Fruit fly (Drosophila melanogaster) whole organism, embryonic: Measurements from ENCODE around the gene Bro.

Source experiments
- Atf-2 ChIP-seq: fragments of 200-800 bp; sonication (Bioruptor generic); optimal IDR thresholded peaks from 2 replicates; lab custom pipeline; 2016; ENCODE audit warnings: missing biosample characterization, missing genetic modification characterization
- Atf6 ChIP-seq: fragments of 200-800 bp; sonication (Bioruptor generic); IDR thresholded peaks from 2 replicates; pipeline ENCODE4 v1.3.6; 2022; ENCODE audit warnings: missing biosample characterization, missing genetic modification characterization
- Bdp1 ChIP-seq: fragments of 200-800 bp; sonication (Bioruptor generic); optimal IDR thresholded peaks from 3 replicates; lab custom pipeline; 2016; ENCODE audit warnings: missing biosample characterization, missing genetic modification characterization
- Bgb ChIP-seq: fragments of 200-800 bp; sonication (Bioruptor generic); IDR thresholded peaks from 2 replicates; pipeline ENCODE4 v1.3.6; 2022; ENCODE audit warnings: missing biosample characterization, missing genetic modification characterization; ENCODE audit not compliant: partially characterized antibody
- Bteb2 ChIP-seq: fragments of 200-800 bp; sonication (Bioruptor generic); optimal IDR thresholded peaks from 2 replicates; lab custom pipeline; 2016; ENCODE audit warnings: missing biosample characterization, missing genetic modification characterization
- CG10979 ChIP-seq: fragments of 200-800 bp; sonication (Bioruptor generic); optimal IDR thresholded peaks from 2 replicates; lab custom pipeline; 2018; ENCODE audit warnings: missing biosample characterization, mild to moderate bottlenecking, missing genetic modification characterization, moderate library complexity
- CG12769 ChIP-seq: fragments of 200-800 bp; sonication (Bioruptor generic); optimal IDR thresholded peaks from 2 replicates; lab custom pipeline; 2019; ENCODE audit warnings: missing biosample characterization, mild to moderate bottlenecking, missing genetic modification characterization, moderate library complexity
- CG14860 ChIP-seq: fragments of 200-800 bp; sonication (Bioruptor generic); IDR thresholded peaks from 3 replicates; pipeline ENCODE4 v1.3.6; 2022; ENCODE audit warnings: missing biosample characterization, missing genetic modification characterization; ENCODE audit not compliant: partially characterized antibody
- CG1603 ChIP-seq: fragments of 200-800 bp; sonication (Bioruptor generic); optimal IDR thresholded peaks from 2 replicates; lab custom pipeline; 2019; ENCODE audit warnings: missing biosample characterization, mild to moderate bottlenecking, missing genetic modification characterization, moderate library complexity
- CG30431 ChIP-seq: fragments of 200-800 bp; sonication (Bioruptor generic); optimal IDR thresholded peaks from 2 replicates; lab custom pipeline; 2017; ENCODE audit warnings: missing biosample characterization, missing genetic modification characterization
- CG4854 ChIP-seq: fragments of 200-800 bp; sonication (Bioruptor generic); optimal IDR thresholded peaks from 2 replicates; lab custom pipeline; 2016; ENCODE audit warnings: missing biosample characterization, missing genetic modification characterization, inconsistent platforms
- CG5245 ChIP-seq: fragments of 200-800 bp; sonication (Bioruptor generic); optimal IDR thresholded peaks from 3 replicates; lab custom pipeline; 2016; ENCODE audit warnings: missing biosample characterization, missing genetic modification characterization
- CG7357 ChIP-seq: fragments of 200-800 bp; sonication (Bioruptor generic); IDR thresholded peaks from 3 replicates; pipeline ENCODE4 v1.3.6; 2022; ENCODE audit warnings: missing biosample characterization, missing genetic modification characterization
- CG8281 ChIP-seq: fragments of 200-800 bp; sonication (Bioruptor generic); optimal IDR thresholded peaks from 2 replicates; lab custom pipeline; 2018; ENCODE audit warnings: missing biosample characterization, mild to moderate bottlenecking, missing genetic modification characterization, moderate library complexity
- CG8944 ChIP-seq: fragments of 200-800 bp; sonication (Bioruptor generic); optimal IDR thresholded peaks from 3 replicates; lab custom pipeline; 2016; ENCODE audit warnings: missing biosample characterization, missing genetic modification characterization
- CG9437 ChIP-seq: fragments of 200-800 bp; sonication (Bioruptor generic); optimal IDR thresholded peaks from 2 replicates; lab custom pipeline; 2018; ENCODE audit warnings: missing biosample characterization, mild to moderate bottlenecking, missing genetic modification characterization
- CkIIα-i1 ChIP-seq: fragments of 200-800 bp; sonication (Bioruptor generic); IDR thresholded peaks from 2 replicates; pipeline ENCODE4 v1.3.6; 2022; ENCODE audit warnings: missing biosample characterization, missing genetic modification characterization
- Dll ChIP-seq: fragments of 200-800 bp; sonication (Bioruptor generic); IDR thresholded peaks from 4 replicates; pipeline ENCODE4 v1.3.6; 2022; ENCODE audit warnings: missing biosample characterization, missing genetic modification characterization; ENCODE audit not compliant: partially characterized antibody
- Dref ChIP-seq: fragments of 200-800 bp; sonication (Bioruptor generic); IDR thresholded peaks from 2 replicates; pipeline ENCODE4 v1.3.6; 2022; ENCODE audit warnings: missing biosample characterization, missing genetic modification characterization
- E2f2 ChIP-seq: fragments of 200-800 bp; sonication (Bioruptor generic); IDR thresholded peaks from 2 replicates; pipeline ENCODE4 v1.3.6; 2022; ENCODE audit warnings: missing biosample characterization, missing genetic modification characterization
- H2.0 ChIP-seq: fragments of 200-800 bp; sonication (Bioruptor generic); IDR thresholded peaks from 2 replicates; pipeline ENCODE4 v1.3.6; 2022; ENCODE audit warnings: missing biosample characterization, missing genetic modification characterization
- HHEX ChIP-seq: fragments of 200-800 bp; sonication (Bioruptor generic); optimal IDR thresholded peaks from 3 replicates; lab custom pipeline; 2017; ENCODE audit warnings: missing biosample characterization, mild to moderate bottlenecking, missing genetic modification characterization, missing genetic modification reagents
- Hr78 ChIP-seq, 2 experiments: fragments of 200-800 bp in 1 of 2; fragments of >200 bp in 1 of 2; sonication (Bioruptor generic) in 1 of 2; optimal IDR thresholded peaks; 2 replicates each; lab custom pipeline; 2017 to 2019; ENCODE audit warnings: missing biosample characterization in 2 of 2, missing genetic modification characterization in 2 of 2, mild to moderate bottlenecking in 1 of 2, moderate library complexity in 1 of 2
- MESR4 ChIP-seq: fragments of 200-800 bp; sonication (Bioruptor generic); optimal IDR thresholded peaks from 2 replicates; lab custom pipeline; 2018; ENCODE audit warnings: missing biosample characterization, mild to moderate bottlenecking, missing genetic modification characterization, moderate library complexity
- Rfx ChIP-seq: fragments of 200-800 bp; sonication (Bioruptor generic); IDR thresholded peaks from 2 replicates; pipeline ENCODE4 v1.3.6; 2022; ENCODE audit warnings: missing biosample characterization, missing genetic modification characterization
- Vsx1 ChIP-seq: fragments of 200-800 bp; sonication (Bioruptor generic); optimal IDR thresholded peaks from 2 replicates; lab custom pipeline; 2017; ENCODE audit warnings: missing biosample characterization, mild to moderate bottlenecking, missing genetic modification characterization, missing genetic modification reagents
- Xbp1 ChIP-seq: fragments of 200-800 bp; sonication (Bioruptor generic); optimal IDR thresholded peaks from 3 replicates; lab custom pipeline; 2016; ENCODE audit warnings: missing biosample characterization, mild to moderate bottlenecking, missing genetic modification characterization
- ara ChIP-seq: fragments of 200-800 bp; sonication (Bioruptor generic); IDR thresholded peaks from 2 replicates; pipeline ENCODE4 v1.3.6; 2022; ENCODE audit warnings: missing biosample characterization, missing genetic modification characterization
- az2 ChIP-seq: fragments of 200-800 bp; sonication (Bioruptor generic); optimal IDR thresholded peaks from 3 replicates; lab custom pipeline; 2016; ENCODE audit warnings: missing biosample characterization, missing genetic modification characterization
- croc ChIP-seq: fragments of 200-800 bp; sonication (Bioruptor generic); conservative IDR thresholded peaks from 3 replicates; pipeline ENCODE4 v1.3.6; 2022; ENCODE audit warnings: missing biosample characterization, missing genetic modification characterization
- crol ChIP-seq: fragments of 200-800 bp; sonication (Bioruptor generic); IDR thresholded peaks from 2 replicates; pipeline ENCODE4 v1.3.6; 2022; ENCODE audit warnings: missing biosample characterization, missing genetic modification characterization
- fd102C ChIP-seq: fragments of 200-800 bp; sonication (Bioruptor generic); optimal IDR thresholded peaks from 2 replicates; lab custom pipeline; 2018; ENCODE audit warnings: missing biosample characterization, mild to moderate bottlenecking, missing genetic modification characterization, moderate library complexity
- fd64A ChIP-seq: fragments of 200-800 bp; sonication (Bioruptor generic); optimal IDR thresholded peaks from 3 replicates; lab custom pipeline; 2018; ENCODE audit warnings: missing biosample characterization, mild to moderate bottlenecking, missing genetic modification characterization
- jigr1 ChIP-seq: fragments of 200-800 bp; sonication (Bioruptor generic); IDR thresholded peaks from 3 replicates; pipeline ENCODE4 v1.3.6; 2022; ENCODE audit warnings: missing biosample characterization, missing genetic modification characterization
- mirr ChIP-seq: fragments of 200-800 bp; sonication (Bioruptor generic); optimal IDR thresholded peaks from 3 replicates; lab custom pipeline; 2018; ENCODE audit warnings: missing biosample characterization, mild to moderate bottlenecking, missing genetic modification characterization
- trh ChIP-seq: fragments of 200-800 bp; sonication (Bioruptor generic); optimal IDR thresholded peaks from 2 replicates; lab custom pipeline; 2016; ENCODE audit warnings: missing biosample characterization, missing genetic modification characterization
- vfl ChIP-seq: fragments of 200-800 bp; sonication (Bioruptor generic); optimal IDR thresholded peaks from 2 replicates; lab custom pipeline; 2016; ENCODE audit warnings: missing biosample characterization, missing genetic modification characterization
- zfh1 ChIP-seq: fragments of 200-800 bp; sonication (Bioruptor generic); IDR thresholded peaks from 3 replicates; pipeline ENCODE4 v1.3.6; 2022; ENCODE audit warnings: missing biosample characterization, missing genetic modification characterization

Gene Bro

DNA sequence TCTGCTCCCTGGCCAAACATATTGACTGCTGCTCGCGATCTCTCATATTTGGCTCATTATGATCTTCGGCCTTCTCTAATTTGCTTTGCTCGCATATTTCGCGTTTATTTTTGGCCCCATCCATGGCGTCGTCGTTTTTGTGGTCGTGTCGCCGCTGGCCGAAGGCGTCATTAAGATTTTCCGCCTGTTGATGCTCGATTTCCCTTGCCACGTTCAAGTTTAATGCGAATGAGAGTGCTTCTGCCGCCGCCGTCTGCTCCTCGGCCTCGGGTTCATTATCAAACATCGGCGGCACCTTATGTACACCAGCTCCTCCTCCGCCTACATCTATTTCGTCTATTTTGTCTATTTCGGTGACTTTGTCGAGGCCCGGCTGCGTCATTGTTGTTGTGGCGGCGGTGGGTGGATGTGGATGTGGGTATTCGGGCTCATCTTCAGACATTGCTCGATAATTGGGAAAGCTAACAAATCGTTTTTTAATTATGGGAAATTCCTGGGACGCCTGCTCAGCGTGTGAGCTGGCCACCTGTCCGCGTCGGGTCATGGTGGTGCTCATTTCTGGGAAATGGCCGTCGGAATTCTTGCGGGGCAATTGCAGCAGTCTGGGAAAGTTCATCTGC lies 33.1 kb upstream of the Bro start (continued):
- TF ChIP-seq Xbp1 (no peak), Atf6 (peak; percentile 46; the same call in 1 of the 2 replicates), mirr (GFP tag; lab: Kevin White, UChicago) (no peak), Bteb2 (GFP tag; lab: Kevin White, UChicago) (no peak), jigr1 (GFP tag; lab: Robert Waterston, UW) (no peak), Hr78 (GFP tag; optimal IDR thresholded peaks at IDR 0.05; lab: Kevin White, UChicago) (peak in 1 of 2 experiments; percentile 55), Vsx1 (GFP tag; lab: Kevin White, UChicago) (no peak), MESR4 (no peak), CG30431 (GFP tag; lab: Kevin White, UChicago) (no peak), CG4854 (GFP tag; lab: Kevin White, UChicago) (no peak), fd64A (GFP tag; lab: Kevin White, UChicago) (no peak), vfl (GFP tag; lab: Kevin White, UChicago) (no peak), CG8944 (GFP tag; lab: Kevin White, UChicago) (no peak), CG1603 (tag; lab: Kevin White, UChicago) (no peak), fd102C (GFP tag; lab: Kevin White, UChicago) (no peak), CG7357 (GFP tag; lab: Robert Waterston, UW) (no peak), zfh1 (no peak), CG9437 (GFP tag; lab: Kevin White, UChicago) (no peak), croc (GFP tag; lab: Robert Waterston, UW) (no peak), az2 (GFP tag; lab: Kevin White, UChicago) (no peak), CG12769 (tag; lab: Kevin White, UChicago) (peak; percentile 66), CG5245 (no peak), CG14860 (GFP tag; lab: Robert Waterston, UW) (no peak), CkIIα-i1 (GFP tag; lab: Robert Waterston, UW) (no peak), HHEX (GFP tag; lab: Kevin White, UChicago) (no peak), Bgb (GFP tag; lab: Robert Waterston, UW) (no peak), Rfx (0 out of 2 replicates have a peak, but pooled peaks have one; percentile 4)
- TF ChIP-seq, all 482 proteins: peak for 13

DNA sequence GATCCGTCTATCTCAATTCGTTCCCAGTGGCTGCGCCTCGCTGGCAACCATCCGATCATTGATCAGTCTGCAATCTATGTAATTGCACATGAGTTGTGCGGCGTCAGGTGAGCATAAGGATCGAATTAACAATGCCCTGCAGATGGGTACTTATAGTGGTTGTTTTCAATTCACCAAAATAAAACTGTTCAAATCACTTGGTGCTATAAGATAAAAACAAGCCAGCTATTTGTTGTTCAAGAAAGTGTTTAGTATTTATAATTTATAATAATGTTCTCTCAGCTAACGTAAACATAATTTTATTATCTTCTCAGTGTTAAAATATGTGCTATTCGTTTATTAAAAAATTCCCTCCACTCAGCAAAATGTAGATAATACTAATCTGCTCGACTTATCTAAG lies 32.0 kb upstream of the Bro start, which contains the start of gene CG12105:
Gene CG12105 (minus strand): TSS at position 101 of the 400 bp plus-strand sequence.
- no peak for TF ChIP-seq trh (GFP tag; lab: Kevin White, UChicago)
- TF ChIP-seq Dref = no peak
- TF ChIP-seq CG10979 = no peak
- no peak for TF ChIP-seq crol (GFP tag; lab: Robert Waterston, UW)
- TF ChIP-seq H2.0 (GFP tag; lab: Robert Waterston, UW) = no peak
- TF ChIP-seq ara (GFP tag; lab: Robert Waterston, UW) = no peak
- no peak for TF ChIP-seq Dll (GFP tag; lab: Robert Waterston, UW)
- no peak for TF ChIP-seq E2f2
- no peak for TF ChIP-seq Atf-2 (GFP tag; lab: Kevin White, UChicago)
- no peak for TF ChIP-seq CG8281
- TF ChIP-seq Bdp1 (GFP tag; lab: Kevin White, UChicago) = no peak
